Fruit fly (Drosophila melanogaster) whole organism, embryonic: ENCODE results near the gene CG1640.

Source experiments
- Asciz ChIP-seq: fragments of 200-800 bp; sonication (Bioruptor generic); optimal IDR thresholded peaks from 2 replicates; lab custom pipeline; 2017; ENCODE audit warnings: missing biosample characterization, mild to moderate bottlenecking, missing genetic modification characterization, missing genetic modification reagents
- BEAF-32 ChIP-seq: fragments of 200-800 bp; sonication (Bioruptor generic); optimal IDR thresholded peaks from 3 replicates; lab custom pipeline; 2017; ENCODE audit warnings: missing biosample characterization, missing genetic modification characterization, mild to moderate bottlenecking, moderate library complexity, missing genetic modification reagents
- Bdp1 ChIP-seq: fragments of 200-800 bp; sonication (Bioruptor generic); optimal IDR thresholded peaks from 3 replicates; lab custom pipeline; 2016; ENCODE audit warnings: missing biosample characterization, missing genetic modification characterization
- CG10274 ChIP-seq: fragments of 200-800 bp; sonication (Bioruptor generic); optimal IDR thresholded peaks from 3 replicates; lab custom pipeline; 2017; ENCODE audit warnings: missing biosample characterization, mild to moderate bottlenecking, missing genetic modification characterization
- CG12236 ChIP-seq: fragments of 200-800 bp; sonication (Bioruptor generic); optimal IDR thresholded peaks from 2 replicates; lab custom pipeline; 2016; ENCODE audit warnings: missing biosample characterization, missing genetic modification characterization
- CG13287 ChIP-seq: fragments of 200-800 bp; sonication (Bioruptor generic); IDR thresholded peaks from 2 replicates; pipeline ENCODE4 v1.3.6; 2022; ENCODE audit warnings: missing biosample characterization, missing genetic modification characterization; ENCODE audit not compliant: partially characterized antibody
- CG1603 ChIP-seq: fragments of 200-800 bp; sonication (Bioruptor generic); optimal IDR thresholded peaks from 2 replicates; lab custom pipeline; 2019; ENCODE audit warnings: missing biosample characterization, mild to moderate bottlenecking, missing genetic modification characterization, moderate library complexity
- CG17328 ChIP-seq: fragments of 200-800 bp; sonication (Bioruptor generic); IDR thresholded peaks from 2 replicates; pipeline ENCODE4 v1.3.6; 2022; ENCODE audit warnings: missing biosample characterization, missing genetic modification characterization
- CG18599 ChIP-seq: fragments of 200-800 bp; sonication (Bioruptor generic); optimal IDR thresholded peaks from 3 replicates; lab custom pipeline; 2017; ENCODE audit warnings: missing biosample characterization, missing genetic modification characterization, mild to moderate bottlenecking, moderate library complexity, missing genetic modification reagents
- CG32767 ChIP-seq: fragments of 200-800 bp; sonication (Bioruptor generic); IDR thresholded peaks from 2 replicates; pipeline ENCODE4 v1.3.6; 2022; ENCODE audit warnings: missing biosample characterization, missing genetic modification characterization
- CG32772 ChIP-seq: fragments of 200-800 bp; sonication (Bioruptor generic); IDR thresholded peaks from 2 replicates; pipeline ENCODE4 v1.3.6; 2022; ENCODE audit warnings: missing biosample characterization, missing genetic modification characterization
- CG3995 ChIP-seq: fragments of 200-800 bp; sonication (Bioruptor generic); optimal IDR thresholded peaks from 3 replicates; lab custom pipeline; 2016; ENCODE audit warnings: missing biosample characterization, missing genetic modification characterization
- CG4820 ChIP-seq: fragments of 200-800 bp; sonication (Bioruptor generic); optimal IDR thresholded peaks from 3 replicates; lab custom pipeline; 2016; ENCODE audit warnings: missing biosample characterization, missing genetic modification characterization
- CG7372 ChIP-seq: fragments of 200-800 bp; sonication (Bioruptor generic); IDR thresholded peaks from 2 replicates; pipeline ENCODE4 v1.3.6; 2022; ENCODE audit warnings: missing biosample characterization, missing genetic modification characterization
- Dad ChIP-seq: fragments of 200-800 bp; sonication (Bioruptor generic); optimal IDR thresholded peaks from 3 replicates; lab custom pipeline; 2016; ENCODE audit warnings: missing biosample characterization, missing genetic modification characterization
- Dfd ChIP-seq, 2 experiments: fragments of >200 bp; optimal IDR thresholded peaks; 2 replicates each; lab custom pipeline; 2017; ENCODE audit warnings: missing biosample characterization in 2 of 2, missing genetic modification characterization in 2 of 2
- Hmr ChIP-seq: fragments of 200-800 bp; sonication (Bioruptor generic); optimal IDR thresholded peaks from 3 replicates; lab custom pipeline; 2017; ENCODE audit warnings: mild to moderate bottlenecking, missing biosample characterization, missing genetic modification reagents, missing genetic modification characterization
- Max ChIP-seq: fragments of 200-800 bp; sonication (Bioruptor generic); optimal IDR thresholded peaks from 2 replicates; lab custom pipeline; 2016; ENCODE audit warnings: missing biosample characterization, mild to moderate bottlenecking, missing genetic modification characterization
- Med ChIP-seq: fragments of 200-800 bp; sonication (Bioruptor generic); peaks from one replicate; lab custom pipeline; 2016; ENCODE audit warnings: missing biosample characterization, missing genetic modification characterization, mild to moderate bottlenecking, inconsistent platforms, moderate library complexity
- Mes4 ChIP-seq: fragments of 200-800 bp; sonication (Bioruptor generic); optimal IDR thresholded peaks from 2 replicates; lab custom pipeline; 2016; ENCODE audit warnings: missing biosample characterization, missing genetic modification characterization
- Oaz ChIP-seq: fragments of 200-800 bp; sonication (Bioruptor generic); IDR thresholded peaks from 2 replicates; pipeline ENCODE4 v1.3.6; 2022; ENCODE audit warnings: missing biosample characterization, missing genetic modification characterization
- Poxn ChIP-seq: fragments of 200-800 bp; sonication (Bioruptor generic); IDR thresholded peaks from 2 replicates; pipeline ENCODE4 v1.3.6; 2022; ENCODE audit warnings: missing biosample characterization, missing genetic modification characterization
- Ravus ChIP-seq: fragments of 200-800 bp; sonication (Bioruptor generic); IDR thresholded peaks from 2 replicates; pipeline ENCODE4 v1.3.6; 2022; ENCODE audit warnings: missing biosample characterization, missing genetic modification characterization
- YL-1 ChIP-seq: fragments of 200-800 bp; sonication (Bioruptor generic); optimal IDR thresholded peaks from 3 replicates; lab custom pipeline; 2017; ENCODE audit warnings: missing biosample characterization, mild to moderate bottlenecking, missing genetic modification characterization
- amos ChIP-seq: fragments of 200-800 bp; sonication (Bioruptor generic); IDR thresholded peaks from 2 replicates; pipeline ENCODE4 v1.3.6; 2022; ENCODE audit warnings: missing biosample characterization, missing genetic modification characterization; ENCODE audit not compliant: partially characterized antibody
- ara ChIP-seq: fragments of 200-800 bp; sonication (Bioruptor generic); IDR thresholded peaks from 2 replicates; pipeline ENCODE4 v1.3.6; 2022; ENCODE audit warnings: missing biosample characterization, missing genetic modification characterization
- ato ChIP-seq: fragments of 200-800 bp; sonication (Bioruptor generic); IDR thresholded peaks from 2 replicates; pipeline ENCODE4 v1.3.6; 2022; ENCODE audit warnings: missing biosample characterization, missing genetic modification characterization; ENCODE audit not compliant: partially characterized antibody
- az2 ChIP-seq: fragments of 200-800 bp; sonication (Bioruptor generic); optimal IDR thresholded peaks from 3 replicates; lab custom pipeline; 2016; ENCODE audit warnings: missing biosample characterization, missing genetic modification characterization
- bab2 ChIP-seq: fragments of 200-800 bp; sonication (Bioruptor generic); optimal IDR thresholded peaks from 2 replicates; lab custom pipeline; 2016; ENCODE audit warnings: missing biosample characterization, missing genetic modification characterization
- br ChIP-seq: fragments of >200 bp; optimal IDR thresholded peaks from 2 replicates; lab custom pipeline; 2017
- cg ChIP-seq: fragments of 200-800 bp; sonication (Bioruptor generic); optimal IDR thresholded peaks from 3 replicates; lab custom pipeline; 2019; ENCODE audit warnings: missing biosample characterization, mild to moderate bottlenecking, missing genetic modification characterization, moderate library complexity
- danr ChIP-seq: fragments of 200-800 bp; sonication (Bioruptor generic); IDR thresholded peaks from 2 replicates; pipeline ENCODE4 v1.3.6; 2022; ENCODE audit warnings: missing biosample characterization, missing genetic modification characterization
- esg ChIP-seq: fragments of 200-800 bp; sonication (Bioruptor generic); conservative IDR thresholded peaks from 2 replicates; pipeline ENCODE4 v1.3.6; 2022; ENCODE audit warnings: missing biosample characterization, missing genetic modification characterization
- gcm ChIP-seq: fragments of 200-800 bp; sonication (Bioruptor generic); optimal IDR thresholded peaks from 2 replicates; lab custom pipeline; 2019; ENCODE audit warnings: missing biosample characterization, mild to moderate bottlenecking, missing genetic modification characterization, moderate library complexity
- jigr1 ChIP-seq: fragments of 200-800 bp; sonication (Bioruptor generic); IDR thresholded peaks from 3 replicates; pipeline ENCODE4 v1.3.6; 2022; ENCODE audit warnings: missing biosample characterization, missing genetic modification characterization
- kah ChIP-seq: fragments of 200-800 bp; sonication (Bioruptor generic); optimal IDR thresholded peaks from 2 replicates; lab custom pipeline; 2018; ENCODE audit warnings: missing biosample characterization, mild to moderate bottlenecking, missing genetic modification characterization
- klu ChIP-seq: fragments of 200-800 bp; sonication (Bioruptor generic); IDR thresholded peaks from 2 replicates; pipeline ENCODE4 v1.3.6; 2022; ENCODE audit warnings: missing biosample characterization, missing genetic modification characterization
- lab ChIP-seq: fragments of 200-800 bp; sonication (Bioruptor generic); optimal IDR thresholded peaks from 3 replicates; lab custom pipeline; 2017; ENCODE audit warnings: missing biosample characterization, missing genetic modification characterization, mild to moderate bottlenecking, moderate library complexity, missing genetic modification reagents
- luna ChIP-seq: fragments of 200-800 bp; sonication (Bioruptor generic); optimal IDR thresholded peaks from 2 replicates; lab custom pipeline; 2016; ENCODE audit warnings: missing biosample characterization, missing genetic modification characterization
- phol ChIP-seq: fragments of 200-800 bp; sonication (Bioruptor generic); optimal IDR thresholded peaks from 3 replicates; lab custom pipeline; 2018; ENCODE audit warnings: missing biosample characterization, mild to moderate bottlenecking, missing genetic modification characterization, moderate library complexity
- ro ChIP-seq: fragments of 200-800 bp; sonication (Bioruptor generic); IDR thresholded peaks from 2 replicates; pipeline ENCODE4 v1.3.6; 2022; ENCODE audit warnings: missing biosample characterization, missing genetic modification characterization
- row ChIP-seq: fragments of 200-800 bp; sonication (Bioruptor generic); IDR thresholded peaks from 3 replicates; pipeline ENCODE4 v1.3.6; 2022; ENCODE audit warnings: missing biosample characterization, missing genetic modification characterization
- sc ChIP-seq, 3 experiments: fragments of >200 bp in 2 of 3; fragments of 200-800 bp in 1 of 3; sonication (Bioruptor generic) in 1 of 3; optimal IDR thresholded peaks; 2 replicates in 2 of 3; 3 replicates in 1 of 3; lab custom pipeline; 2017; ENCODE audit warnings: mild to moderate bottlenecking in 1 of 3, missing biosample characterization in 1 of 3, missing genetic modification characterization in 1 of 3, missing genetic modification reagents in 1 of 3
- sd ChIP-seq: fragments of 200-800 bp; sonication (Bioruptor generic); optimal IDR thresholded peaks from 3 replicates; lab custom pipeline; 2018; ENCODE audit warnings: missing biosample characterization, mild to moderate bottlenecking, missing genetic modification characterization, moderate library complexity
- tin ChIP-seq: fragments of 200-800 bp; sonication (Bioruptor generic); optimal IDR thresholded peaks from 3 replicates; lab custom pipeline; 2016; ENCODE audit warnings: missing biosample characterization, missing genetic modification characterization
- tna ChIP-seq: fragments of 200-800 bp; sonication (Bioruptor generic); IDR thresholded peaks from 2 replicates; pipeline ENCODE4 v1.3.6; 2022; ENCODE audit warnings: missing biosample characterization, missing genetic modification characterization; ENCODE audit not compliant: partially characterized antibody
- vfl ChIP-seq: fragments of 200-800 bp; sonication (Bioruptor generic); optimal IDR thresholded peaks from 2 replicates; lab custom pipeline; 2016; ENCODE audit warnings: missing biosample characterization, missing genetic modification characterization
- vvl ChIP-seq: fragments of 200-800 bp; sonication (Bioruptor generic); IDR thresholded peaks from 2 replicates; pipeline ENCODE4 v1.3.6; 2022; ENCODE audit warnings: missing biosample characterization, missing genetic modification characterization
- wdn ChIP-seq: fragments of 200-800 bp; sonication (Bioruptor generic); IDR thresholded peaks from 2 replicates; pipeline ENCODE4 v1.3.6; 2022; ENCODE audit warnings: missing biosample characterization, missing genetic modification characterization
- zf30C ChIP-seq: fragments of 200-800 bp; sonication (Bioruptor generic); optimal IDR thresholded peaks from 3 replicates; lab custom pipeline; 2018; ENCODE audit warnings: missing biosample characterization, mild to moderate bottlenecking, missing genetic modification characterization

CG1640 gene

dm6 chrX:13387373-13387850 is 17.0 kb downstream of the CG1640 start, which contains the start of the genes Ype and CG1662:
TSS of gene Ype (minus strand) at chrX:13387417.
TSS of gene CG1662 (plus strand) at chrX:13387563.
- peak; percentile 76 for TF ChIP-seq lab
- TF ChIP-seq tin (GFP tag; lab: Kevin White, UChicago), result peak; percentile 80
- TF ChIP-seq CG1603, result peak; percentile 47
- peak; percentile 64 for TF ChIP-seq esg (GFP tag; lab: Robert Waterston, UW)
- TF ChIP-seq CG13287 (GFP tag; lab: Robert Waterston, UW), result peak; percentile 75
- no peak for TF ChIP-seq CG10274 (GFP tag; lab: Kevin White, UChicago)
- TF ChIP-seq Ravus (GFP tag; lab: Robert Waterston, UW), result no peak; the same call in 1 of the 2 replicates
- TF ChIP-seq Poxn, result no peak
- peak; percentile 78 for TF ChIP-seq CG18599
- TF ChIP-seq CG4820 (GFP tag; lab: Kevin White, UChicago), result peak; percentile 59
- TF ChIP-seq ro (GFP tag; lab: Robert Waterston, UW), result no peak
- TF ChIP-seq Dfd (GFP tag; optimal IDR thresholded peaks at IDR 0.05; lab: Kevin White, UChicago), result no peak
- TF ChIP-seq BEAF-32 (GFP tag; lab: Kevin White, UChicago), result peak; percentile 90
- no peak for TF ChIP-seq CG32767 (GFP tag; lab: Robert Waterston, UW)
- TF ChIP-seq sc (optimal IDR thresholded peaks at IDR 0.05; lab: Kevin White, UChicago), result no peak
- peak; percentile 15 for TF ChIP-seq sc (GFP tag; optimal IDR thresholded peaks at IDR 0.05; lab: Kevin White, UChicago)
- peak; percentile 52; the same call in 1 of the 2 replicates for TF ChIP-seq CG7372 (GFP tag; lab: Robert Waterston, UW)
- peak; percentile 56 for TF ChIP-seq CG32772 (GFP tag; lab: Robert Waterston, UW)
- TF ChIP-seq YL-1 (GFP tag; lab: Kevin White, UChicago), result peak; percentile 55
- TF ChIP-seq sd (tag; lab: Kevin White, UChicago), result peak; percentile 96
- peak; percentile 60 for TF ChIP-seq CG3995 (GFP tag; lab: Kevin White, UChicago)
- TF ChIP-seq zf30C, result no peak
- TF ChIP-seq amos, result peak; percentile 70; the same call in 1 of the 2 replicates
- no peak for TF ChIP-seq br (lab: Kevin White, UChicago)
- peak; percentile 67 for TF ChIP-seq bab2
- peak; percentile 84 for TF ChIP-seq Max (GFP tag; lab: Kevin White, UChicago)
- TF ChIP-seq Med (GFP tag; lab: Kevin White, UChicago), result peak; percentile 93
- TF ChIP-seq Hmr (GFP tag; lab: Kevin White, UChicago), result peak; percentile 67
- peak; percentile 88 for TF ChIP-seq row (GFP tag; lab: Robert Waterston, UW)
- TF ChIP-seq tna (GFP tag; lab: Robert Waterston, UW), result no peak; the same call in 1 of the 2 replicates
- peak; percentile 3 for TF ChIP-seq luna (GFP tag; lab: Kevin White, UChicago)
- TF ChIP-seq Dad (GFP tag; lab: Kevin White, UChicago), result peak; percentile 59
- TF ChIP-seq CG17328 (GFP tag; lab: Robert Waterston, UW), result peak; percentile 68
- TF ChIP-seq wdn (GFP tag; lab: Robert Waterston, UW), result peak; percentile 39; the same call in 1 of the 2 replicates
- TF ChIP-seq cg, result no peak
- TF ChIP-seq ara (GFP tag; lab: Robert Waterston, UW), result no peak
- peak; percentile 41 for TF ChIP-seq CG12236 (GFP tag; lab: Kevin White, UChicago)
- no peak for TF ChIP-seq danr
- peak; percentile 78 for TF ChIP-seq az2 (GFP tag; lab: Kevin White, UChicago)
- TF ChIP-seq vfl, result peak; percentile 63
- peak; percentile 72 for TF ChIP-seq Bdp1
- TF ChIP-seq Mes4 (GFP tag; lab: Kevin White, UChicago), result peak; percentile 45
- peak; percentile 50; the same call in 1 of the 3 replicates for TF ChIP-seq jigr1 (GFP tag; lab: Robert Waterston, UW)
- TF ChIP-seq vvl, result peak; percentile 74
- TF ChIP-seq kah (GFP tag; lab: Kevin White, UChicago), result no peak
- no peak for TF ChIP-seq ato (GFP tag; lab: Robert Waterston, UW)
- TF ChIP-seq Asciz (GFP tag; lab: Kevin White, UChicago), result peak; percentile 19
- peak; percentile 52; the same call in 1 of the 2 replicates for TF ChIP-seq klu (GFP tag; lab: Robert Waterston, UW)
- no peak for TF ChIP-seq gcm (GFP tag; lab: Kevin White, UChicago)
- peak; percentile 85 for TF ChIP-seq phol (tag; lab: Kevin White, UChicago)
- TF ChIP-seq Oaz (GFP tag; lab: Robert Waterston, UW), result 0 out of 2 replicates have a peak, but pooled peaks have one; percentile 16
